Worm (Caenorhabditis elegans) whole organism, young adult: ENCODE measurements around the gene Y57G11C.14.

Source experiments
- B0035.1 ChIP-seq: sonication (generic microtip); optimal IDR thresholded peaks from 2 replicates; lab custom pipeline; 2016; ENCODE audit warnings: missing genetic modification characterization, mild to moderate bottlenecking, missing compliant biosample characterization, missing genotype, missing genetic modification reagents
- C17E4.6 ChIP-seq: fragments of 200-800 bp; sonication (Bioruptor generic); IDR thresholded peaks from 2 replicates; pipeline ENCODE4 v1.3.6; 2022; ENCODE audit warnings: missing genetic modification reagents, missing genetic modification characterization, missing compliant biosample characterization
- F57A8.1 ChIP-seq: fragments of 200-800 bp; sonication (Bioruptor generic); optimal IDR thresholded peaks from 2 replicates; lab custom pipeline; 2018; ENCODE audit warnings: mild to moderate bottlenecking, missing genetic modification characterization, moderate library complexity, missing compliant biosample characterization
- K11D2.4 ChIP-seq: fragments of 200-800 bp; sonication (Bioruptor generic); IDR thresholded peaks from 2 replicates; pipeline ENCODE4 v1.3.6; 2022; ENCODE audit warnings: missing genetic modification reagents, missing genetic modification characterization, missing compliant biosample characterization
- T07F8.4 ChIP-seq: sonication (generic microtip); optimal IDR thresholded peaks from 2 replicates; lab custom pipeline; 2016; ENCODE audit warnings: mild to moderate bottlenecking, missing genetic modification characterization, moderate library complexity, missing compliant biosample characterization
- Y53G8AR.9 ChIP-seq: fragments of 200-800 bp; sonication (Bioruptor generic); conservative IDR thresholded peaks from 2 replicates; pipeline ENCODE4 v1.3.6; 2022; ENCODE audit warnings: missing genetic modification reagents, missing genetic modification characterization, missing compliant biosample characterization
- Y67H2A.10 ChIP-seq: fragments of 200-800 bp; sonication (Bioruptor generic); conservative IDR thresholded peaks from 2 replicates; pipeline ENCODE4 v1.3.6; 2022; ENCODE audit warnings: missing genetic modification reagents, missing genetic modification characterization, missing compliant biosample characterization
- Y95B8A.8 ChIP-seq: fragments of 200-800 bp; sonication (Bioruptor generic); IDR thresholded peaks from 2 replicates; pipeline ENCODE4 v1.3.6; 2022; ENCODE audit warnings: missing genetic modification reagents, missing genetic modification characterization, missing compliant biosample characterization
- attf-6 ChIP-seq: fragments of 200-800 bp; sonication (Bioruptor generic); IDR thresholded peaks from 2 replicates; pipeline ENCODE4 v1.3.6; 2022; ENCODE audit warnings: missing genetic modification reagents, missing genetic modification characterization, missing compliant biosample characterization
- bed-1 ChIP-seq: fragments of 200-800 bp; sonication (Bioruptor generic); IDR thresholded peaks from 2 replicates; pipeline ENCODE4 v1.3.6; 2022; ENCODE audit warnings: missing genetic modification reagents, missing genetic modification characterization, missing compliant biosample characterization
- ccch-3 ChIP-seq: fragments of 200-800 bp; sonication (Bioruptor generic); optimal IDR thresholded peaks from 2 replicates; lab custom pipeline; 2018; ENCODE audit warnings: mild to moderate bottlenecking, missing genetic modification characterization, missing compliant biosample characterization
- cebp-2 ChIP-seq: fragments of 200-800 bp; sonication (Bioruptor generic); IDR thresholded peaks from 2 replicates; pipeline ENCODE4 v1.3.6; 2022; ENCODE audit warnings: missing genetic modification characterization, missing compliant biosample characterization
- ceh-100 ChIP-seq: fragments of 200-800 bp; sonication (Bioruptor generic); IDR thresholded peaks from 2 replicates; pipeline ENCODE4 v1.3.6; 2022; ENCODE audit warnings: missing genetic modification reagents, missing genetic modification characterization, missing compliant biosample characterization
- dox-1 ChIP-seq: fragments of 200-800 bp; sonication (Bioruptor generic); IDR thresholded peaks from 2 replicates; pipeline ENCODE4 v1.3.6; 2022; ENCODE audit warnings: missing genetic modification reagents, missing genetic modification characterization, missing compliant biosample characterization
- ekl-4 ChIP-seq: fragments of 200-800 bp; sonication (Bioruptor generic); IDR thresholded peaks from 2 replicates; pipeline ENCODE4 v1.3.6; 2022; ENCODE audit warnings: missing genetic modification reagents, missing genetic modification characterization, missing compliant biosample characterization
- ets-4 ChIP-seq: fragments of 200-800 bp; sonication (Bioruptor generic); optimal IDR thresholded peaks from 2 replicates; lab custom pipeline; 2018; ENCODE audit warnings: mild to moderate bottlenecking, missing genetic modification characterization, missing compliant biosample characterization
- hmg-20 ChIP-seq: fragments of 200-800 bp; sonication (Bioruptor generic); IDR thresholded peaks from 2 replicates; pipeline ENCODE4 v1.3.6; 2022; ENCODE audit warnings: missing genetic modification reagents, missing genetic modification characterization, missing compliant biosample characterization
- lag-1 ChIP-seq: fragments of 200-800 bp; sonication (Bioruptor generic); IDR thresholded peaks from 2 replicates; pipeline ENCODE4 v1.3.6; 2022; ENCODE audit warnings: missing genetic modification reagents, missing genetic modification characterization, missing compliant biosample characterization
- let-607 ChIP-seq, 2 experiments: fragments of 200-800 bp in 1 of 2; sonication (Bioruptor generic) in 1 of 2; sonication (generic microtip) in 1 of 2; optimal IDR thresholded peaks; 2 replicates each; lab custom pipeline; 2016 to 2018; ENCODE audit warnings: mild to moderate bottlenecking in 2 of 2, missing compliant biosample characterization in 2 of 2, missing genetic modification characterization in 2 of 2, moderate library complexity in 2 of 2, missing genotype in 1 of 2
- lin-35 ChIP-seq, 3 experiments: fragments of 150-350 bp in 2 of 3; sonication (generic microtip) in 1 of 3; optimal IDR thresholded peaks; 2 replicates each; lab custom pipeline; 2014 to 2018; ENCODE audit warnings: missing biosample characterization in 3 of 3, missing genetic modification characterization in 3 of 3, missing genetic modification reagents in 3 of 3
- lsl-1 ChIP-seq: fragments of 200-800 bp; sonication (Bioruptor generic); optimal IDR thresholded peaks from 2 replicates; lab custom pipeline; 2018; ENCODE audit warnings: mild to moderate bottlenecking, missing genetic modification characterization, moderate library complexity, missing compliant biosample characterization
- madf-6 ChIP-seq: fragments of 200-800 bp; sonication (Bioruptor generic); IDR thresholded peaks from 2 replicates; pipeline ENCODE4 v1.3.6; 2022; ENCODE audit warnings: missing genetic modification reagents, missing genetic modification characterization, missing compliant biosample characterization
- mes-4 ChIP-seq: sonication (generic microtip); optimal IDR thresholded peaks from 2 replicates; lab custom pipeline; 2016; ENCODE audit warnings: missing genotype, missing genetic modification characterization, missing compliant biosample characterization
- nfya-1 ChIP-seq: sonication (generic microtip); optimal IDR thresholded peaks from 2 replicates; lab custom pipeline; 2017; ENCODE audit warnings: antibody characterized with exemption, missing compliant biosample characterization, missing genetic modification characterization, borderline replicate concordance; ENCODE audit not compliant: insufficient read depth
- nhr-120 ChIP-seq: fragments of 200-800 bp; sonication (Bioruptor generic); IDR thresholded peaks from 2 replicates; pipeline ENCODE4 v1.3.6; 2022; ENCODE audit warnings: missing genetic modification characterization, missing compliant biosample characterization
- nhr-27 ChIP-seq: fragments of 200-800 bp; sonication (Bioruptor generic); optimal IDR thresholded peaks from 2 replicates; lab custom pipeline; 2018; ENCODE audit warnings: mild to moderate bottlenecking, missing genetic modification characterization, moderate library complexity, missing compliant biosample characterization
- pbrm-1 ChIP-seq: fragments of 200-800 bp; sonication (Bioruptor generic); IDR thresholded peaks from 2 replicates; pipeline ENCODE4 v1.3.6; 2022; ENCODE audit warnings: missing genetic modification reagents, missing genetic modification characterization, missing compliant biosample characterization
- pha-4 ChIP-seq: fragments of 150-350 bp; sonication (generic microtip); optimal IDR thresholded peaks from 2 replicates; lab custom pipeline; 2014; ENCODE audit warnings: missing biosample characterization, missing genetic modification reagents, missing genetic modification characterization
- rcor-1 ChIP-seq: fragments of 200-800 bp; sonication (Bioruptor generic); IDR thresholded peaks from 2 replicates; pipeline ENCODE4 v1.3.6; 2022; ENCODE audit warnings: missing genetic modification reagents, missing genetic modification characterization, missing compliant biosample characterization
- rec-8 ChIP-seq, 2 experiments: sonication (generic microtip); optimal IDR thresholded peaks; 2 replicates each; lab custom pipeline; 2016; ENCODE audit warnings: mild to moderate bottlenecking in 2 of 2, missing genetic modification characterization in 2 of 2, missing genetic modification reagents in 2 of 2, missing genotype in 2 of 2, missing biosample characterization in 1 of 2, missing compliant biosample characterization in 1 of 2, moderate library complexity in 1 of 2
- snpc-3.4 ChIP-seq: sonication (generic microtip); optimal IDR thresholded peaks from 2 replicates; lab custom pipeline; 2017; ENCODE audit warnings: missing genetic modification characterization, mild to moderate bottlenecking, missing compliant biosample characterization, antibody characterized with exemption, moderate library complexity, missing genotype, missing genetic modification reagents
- somi-1 ChIP-seq: fragments of 200-800 bp; sonication (Bioruptor generic); optimal IDR thresholded peaks from 2 replicates; lab custom pipeline; 2018; ENCODE audit warnings: mild to moderate bottlenecking, missing genetic modification characterization, missing compliant biosample characterization
- zfh-2 ChIP-seq: fragments of 200-800 bp; sonication (Bioruptor generic); conservative IDR thresholded peaks from 2 replicates; pipeline ENCODE4 v1.3.6; 2022; ENCODE audit warnings: missing genetic modification reagents, missing genetic modification characterization, missing compliant biosample characterization
- ztf-25 ChIP-seq: fragments of 200-800 bp; sonication (Bioruptor generic); IDR thresholded peaks from 2 replicates; pipeline ENCODE4 v1.3.6; 2022; ENCODE audit warnings: missing genetic modification reagents, missing genetic modification characterization, missing compliant biosample characterization
- ztf-28 ChIP-seq: fragments of 200-800 bp; sonication (Bioruptor generic); IDR thresholded peaks from 2 replicates; pipeline ENCODE4 v1.3.6; 2022; ENCODE audit warnings: missing genetic modification reagents, missing genetic modification characterization, missing compliant biosample characterization

The Y57G11C.14 gene

DNA sequence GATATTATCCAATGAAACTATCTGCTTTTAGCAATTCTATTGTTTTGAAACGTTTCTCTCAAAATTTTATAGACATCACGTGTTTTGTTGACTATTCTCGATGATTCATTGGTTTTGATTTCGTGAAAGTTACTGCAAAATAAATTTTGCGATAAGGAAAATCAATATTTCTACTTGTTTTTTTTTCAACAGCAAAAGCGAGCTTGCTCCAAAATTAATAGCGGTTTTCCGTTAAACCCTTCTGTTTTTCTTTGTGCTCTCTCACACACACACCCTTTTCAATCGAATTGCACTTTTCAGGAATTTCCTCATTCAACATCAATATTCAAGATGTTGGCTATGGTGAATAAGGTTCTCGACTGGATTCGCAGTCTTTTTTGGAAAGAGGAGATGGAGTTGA, 1.3 kb upstream of the Y57G11C.14 start, which contains the start of gene arl-8:
TSS of gene arl-8 (plus strand) at position 301 of the 400 bp plus-strand sequence.
- no peak for TF ChIP-seq ccch-3

DNA sequence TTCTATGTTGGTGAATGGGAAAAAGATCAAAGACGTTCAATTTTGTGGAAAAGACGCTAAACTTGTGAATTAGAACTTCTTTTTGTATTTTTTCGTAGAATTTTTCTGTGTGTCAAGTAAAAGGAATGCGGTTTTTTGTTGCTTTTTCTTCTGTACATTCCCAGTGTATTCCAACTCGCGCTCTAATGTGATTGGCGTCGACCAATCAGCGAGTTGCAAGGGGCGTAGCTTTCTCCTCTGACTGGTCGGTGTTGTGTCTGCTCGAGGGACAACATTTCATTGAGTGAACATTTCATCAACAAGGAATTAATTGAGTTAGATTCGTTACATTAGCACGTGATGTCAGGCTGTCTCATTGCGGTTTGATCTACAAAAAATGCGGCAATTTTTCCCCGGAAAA, 1.8 kb downstream of the Y57G11C.14 start:
- TF ChIP-seq mes-4 (tag; lab: Kevin White, UChicago), result no peak
- TF ChIP-seq snpc-3.4 (tag; lab: Kevin White, UChicago), result no peak
- no peak for TF ChIP-seq ceh-100 (GFP tag; lab: Robert Waterston, UW)
- TF ChIP-seq zfh-2 (GFP tag; lab: Robert Waterston, UW), result no peak
- TF ChIP-seq hmg-20 (GFP tag; lab: Robert Waterston, UW), result no peak
- no peak for TF ChIP-seq nfya-1 (tag; lab: Kevin White, UChicago)
- no peak for TF ChIP-seq ekl-4 (GFP tag; lab: Robert Waterston, UW)
- TF ChIP-seq Y53G8AR.9 (GFP tag; lab: Robert Waterston, UW), result no peak
- TF ChIP-seq cebp-2 (GFP tag; lab: Robert Waterston, UW), result no peak
- TF ChIP-seq madf-6, result no peak
- TF ChIP-seq somi-1 (GFP tag; lab: Kevin White, UChicago), result no peak
- no peak for TF ChIP-seq rcor-1 (GFP tag; lab: Robert Waterston, UW)
- no peak for TF ChIP-seq ccch-3
- TF ChIP-seq lsl-1 (GFP tag; lab: Kevin White, UChicago), result no peak
- TF ChIP-seq Y67H2A.10, result no peak
- no peak for TF ChIP-seq ztf-28

DNA sequence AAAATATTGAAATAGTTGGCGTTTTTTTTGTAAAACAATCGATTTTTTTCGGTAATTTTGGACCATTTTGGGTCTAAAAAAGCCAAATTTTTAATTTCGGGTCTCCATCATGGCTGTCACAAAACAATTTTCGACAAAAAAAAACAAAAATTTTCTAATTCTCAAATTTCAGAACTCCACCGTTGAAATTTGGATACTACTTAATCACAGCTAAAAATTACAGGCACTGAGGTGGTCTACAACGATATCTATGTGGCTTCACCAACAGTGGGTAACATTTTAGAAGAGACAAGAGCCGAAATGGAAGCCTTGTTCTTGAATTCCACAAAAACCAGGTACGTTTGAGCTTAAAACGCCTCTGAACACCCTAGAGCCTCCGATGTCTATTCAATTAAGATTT, 3.2 kb downstream of the Y57G11C.14 start, which contains the start of gene Y57G11C.1142:
TSS of gene Y57G11C.1142 (plus strand) at position 301 of the 400 bp plus-strand sequence.
- TF ChIP-seq lin-35 (GFP tag; optimal IDR thresholded peaks at IDR 0.05; lab: Kevin White, UChicago) (no peak), ets-4 (GFP tag; lab: Kevin White, UChicago) (no peak), bed-1 (GFP tag; lab: Robert Waterston, UW) (no peak)
- TF ChIP-seq, all 124 proteins: peak for 0

DNA sequence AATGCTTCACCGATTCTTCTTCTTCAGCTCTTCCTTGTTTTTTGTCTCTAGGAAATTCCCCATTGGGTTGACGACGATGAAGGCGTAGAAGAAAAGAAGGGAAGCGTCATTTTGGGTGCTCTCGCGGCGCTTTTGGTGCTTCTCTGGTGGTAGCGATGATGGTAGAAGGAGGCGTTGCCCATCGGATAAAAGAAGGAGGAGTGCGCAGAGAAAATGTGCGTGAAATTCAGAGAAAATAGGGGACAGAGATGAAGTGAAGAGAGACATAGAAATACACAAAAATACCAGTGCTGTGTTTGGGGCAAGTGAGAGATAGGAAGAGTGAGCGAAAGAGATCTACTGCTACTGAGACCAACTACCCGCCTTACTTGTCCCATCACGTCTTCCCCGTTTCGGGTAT, 7.8 kb downstream of the Y57G11C.14 start, which contains the start of gene oig-5:
TSS of gene oig-5 (plus strand) at position 301 of the 400 bp plus-strand sequence.
- TF ChIP-seq B0035.1 (tag; lab: Kevin White, UChicago), result no peak
- no peak for TF ChIP-seq F57A8.1 (GFP tag; lab: Kevin White, UChicago)
- TF ChIP-seq Y95B8A.8 (GFP tag; lab: Robert Waterston, UW), result no peak
- TF ChIP-seq dox-1 (GFP tag; lab: Robert Waterston, UW), result no peak
- no peak for TF ChIP-seq K11D2.4
- TF ChIP-seq C17E4.6 (GFP tag; lab: Robert Waterston, UW), result no peak
- no peak for TF ChIP-seq pha-4 (tag; lab: Kevin White, UChicago)
- TF ChIP-seq nhr-27 (tag; lab: Kevin White, UChicago), result no peak
- TF ChIP-seq rec-8 (tag; optimal IDR thresholded peaks at IDR 0.05; lab: Kevin White, UChicago), result no peak
- no peak for TF ChIP-seq snpc-3.4 (tag; lab: Kevin White, UChicago)
- no peak for TF ChIP-seq ztf-25 (GFP tag; lab: Robert Waterston, UW)
- no peak for TF ChIP-seq T07F8.4 (tag; lab: Kevin White, UChicago)
- TF ChIP-seq let-607 (tag; optimal IDR thresholded peaks at IDR 0.05; lab: Kevin White, UChicago), result no peak
- no peak for TF ChIP-seq nfya-1 (tag; lab: Kevin White, UChicago)
- TF ChIP-seq nhr-120 (GFP tag; lab: Robert Waterston, UW), result no peak
- TF ChIP-seq attf-6 (GFP tag; lab: Robert Waterston, UW), result no peak
- no peak for TF ChIP-seq pbrm-1
- no peak for TF ChIP-seq lag-1 (GFP tag; lab: Robert Waterston, UW)
